Worm (Caenorhabditis elegans): Measurements from ENCODE around the gene F31E8.4.

The F31E8.4 gene

DNA sequence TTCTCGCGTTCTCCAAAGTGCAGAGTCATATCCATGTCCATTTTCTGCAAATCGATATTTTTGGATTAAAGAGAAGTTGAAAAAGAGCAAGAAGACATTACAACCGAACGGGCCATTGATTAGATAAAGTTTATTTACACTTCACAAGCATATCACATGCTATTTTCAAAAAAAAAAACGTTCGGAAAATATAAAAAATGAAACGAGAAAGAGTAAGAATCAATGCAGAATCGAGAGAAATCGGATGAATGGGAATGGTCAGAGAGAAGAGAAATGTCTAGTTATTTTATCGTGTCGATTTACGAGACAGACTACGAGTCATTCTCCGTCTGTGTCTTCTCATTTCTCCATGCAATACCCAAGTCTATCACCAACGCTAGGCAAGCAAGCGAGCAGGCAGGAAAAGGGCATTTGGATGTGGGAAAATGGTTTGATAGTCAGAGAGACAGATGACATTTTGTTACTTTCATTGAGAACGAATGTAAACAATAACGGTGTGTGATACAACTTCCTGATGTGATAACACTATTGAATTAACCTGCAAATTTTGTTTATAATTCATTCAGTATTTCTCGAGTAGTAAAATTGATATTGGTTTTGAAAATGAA lies at the start of gene F31E8.4:
Gene F31E8.4 (minus strand): TSS at position 51 of the 608 bp plus-strand sequence.
- TF ChIP-seq elt-2 (tag; optimal IDR thresholded peaks at IDR 0.05) = peak; percentile 52
- peak; percentile 13 for TF ChIP-seq ref-2 (tag; optimal IDR thresholded peaks at IDR 0.05)
- TF ChIP-seq nhr-232 (tag; optimal IDR thresholded peaks at IDR 0.05) = no peak
- no peak for TF ChIP-seq pax-1 (tag; optimal IDR thresholded peaks at IDR 0.05)
- TF ChIP-seq ama-1 (optimal IDR thresholded peaks at IDR 0.05) = no peak

DNA sequence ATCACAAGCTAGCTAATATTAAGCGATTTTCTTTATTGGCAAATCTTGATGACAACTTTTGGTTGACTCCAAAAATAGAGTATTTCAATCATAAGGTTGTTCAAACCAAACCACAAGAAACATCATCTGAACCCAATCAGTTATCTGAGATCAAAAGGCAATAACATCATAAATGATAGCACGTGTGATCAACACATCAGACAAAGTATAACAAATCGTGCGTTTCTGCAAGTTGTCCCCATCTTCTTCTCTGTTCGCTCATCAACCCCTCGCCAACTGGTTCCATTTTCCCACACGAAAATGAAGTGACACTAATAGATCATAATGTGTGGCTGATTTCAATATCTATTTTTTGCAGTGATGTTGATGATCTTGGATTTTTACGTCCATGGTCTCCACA lies 49.4 kb upstream of the F31E8.4 start:
- TF ChIP-seq unc-3 (GFP tag; conservative IDR thresholded peaks at IDR 0.05) = no peak
- no peak for TF ChIP-seq unc-3 (tag; optimal IDR thresholded peaks at IDR 0.05)
- TF ChIP-seq ceh-30 (tag; optimal IDR thresholded peaks at IDR 0.05) = no peak
- no peak for TF ChIP-seq nhr-232 (tag; optimal IDR thresholded peaks at IDR 0.05)
- no peak for TF ChIP-seq ztf-16 (tag; optimal IDR thresholded peaks at IDR 0.05)
- no peak for TF ChIP-seq lim-6 (tag; optimal IDR thresholded peaks at IDR 0.05)
- no peak for TF ChIP-seq fkh-10 (GFP tag; optimal IDR thresholded peaks at IDR 0.05)
- TF ChIP-seq sox-4 (tag; optimal IDR thresholded peaks at IDR 0.05) = no peak
- TF ChIP-seq ref-2 (tag; optimal IDR thresholded peaks at IDR 0.05) = no peak
- no peak for TF ChIP-seq che-1 (tag; optimal IDR thresholded peaks at IDR 0.05)
- TF ChIP-seq npax-4 (tag; optimal IDR thresholded peaks at IDR 0.05) = no peak
- TF ChIP-seq sox-2 (GFP tag; IDR thresholded peaks at IDR 0.05) = no peak
- TF ChIP-seq ets-4 (tag; optimal IDR thresholded peaks at IDR 0.05) = no peak
- TF ChIP-seq ceh-24 (tag; optimal IDR thresholded peaks at IDR 0.05) = no peak

- TF ChIP-seq unc-42 (tag; optimal IDR thresholded peaks at IDR 0.05) (peak; percentile 40), ceh-34 (tag; optimal IDR thresholded peaks at IDR 0.05) (no peak), C08G9.2 (tag; optimal IDR thresholded peaks at IDR 0.05) (no peak), ceh-31 (tag; optimal IDR thresholded peaks at IDR 0.05) (no peak), ets-4 (tag; optimal IDR thresholded peaks at IDR 0.05) (no peak), odd-2 (tag; optimal IDR thresholded peaks at IDR 0.05) (peak; percentile 5), nfya-1 (tag; optimal IDR thresholded peaks at IDR 0.05) (peak; percentile 2), ama-1 (optimal IDR thresholded peaks at IDR 0.05) (peak; percentile 78), unc-55 (GFP tag; optimal IDR thresholded peaks at IDR 0.05) (peak; percentile 8), pag-3 (tag; optimal IDR thresholded peaks at IDR 0.05; ENCODE audit: borderline replicate concordance) (no peak), ceh-45 (GFP tag; IDR thresholded peaks at IDR 0.05) (no peak), ceh-6 (GFP tag; optimal IDR thresholded peaks at IDR 0.05) (no peak), pha-2 (tag; optimal IDR thresholded peaks at IDR 0.05) (no peak), hlh-15 (tag; optimal IDR thresholded peaks at IDR 0.05) (no peak)
Measured at ce11 chrII:6847917-6848379, 48.0 kb upstream of the F31E8.4 start, which contains the start of gene tbc-6. tbc-6 (plus strand) TSS chrII:6848124.

DNA sequence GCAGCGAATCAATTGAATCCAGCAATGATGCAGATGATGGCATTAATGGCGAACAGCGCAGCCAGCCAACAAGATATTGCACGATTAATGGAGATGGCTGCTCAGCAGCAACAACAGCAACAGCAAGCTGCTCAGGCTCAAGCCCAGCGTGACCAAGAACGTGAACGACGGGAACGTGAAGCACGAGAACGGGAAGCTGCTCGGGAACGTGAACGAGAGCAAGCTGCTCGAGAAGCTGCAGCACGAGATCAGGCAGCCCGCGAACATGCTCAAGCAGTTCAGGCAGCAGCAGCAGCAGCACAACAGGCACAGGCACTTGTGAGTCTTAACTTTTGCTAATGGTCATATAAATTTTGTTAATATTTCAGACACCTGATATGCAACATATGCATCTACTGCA lies 46.8 kb upstream of the F31E8.4 start:
- TF ChIP-seq ref-2 (tag; optimal IDR thresholded peaks at IDR 0.05) = peak; percentile 15
- TF ChIP-seq pha-4 (tag; optimal IDR thresholded peaks at IDR 0.05) = no peak
- no peak for TF ChIP-seq npax-4 (tag; optimal IDR thresholded peaks at IDR 0.05)
- TF ChIP-seq tbx-2 (tag; optimal IDR thresholded peaks at IDR 0.05) = peak; percentile 29
- TF ChIP-seq ceh-6 (GFP tag; optimal IDR thresholded peaks at IDR 0.05) = peak; percentile 50
- no peak for TF ChIP-seq ahr-1 (tag; optimal IDR thresholded peaks at IDR 0.05)
- TF ChIP-seq unc-42 (tag; optimal IDR thresholded peaks at IDR 0.05) = peak; percentile 5

DNA sequence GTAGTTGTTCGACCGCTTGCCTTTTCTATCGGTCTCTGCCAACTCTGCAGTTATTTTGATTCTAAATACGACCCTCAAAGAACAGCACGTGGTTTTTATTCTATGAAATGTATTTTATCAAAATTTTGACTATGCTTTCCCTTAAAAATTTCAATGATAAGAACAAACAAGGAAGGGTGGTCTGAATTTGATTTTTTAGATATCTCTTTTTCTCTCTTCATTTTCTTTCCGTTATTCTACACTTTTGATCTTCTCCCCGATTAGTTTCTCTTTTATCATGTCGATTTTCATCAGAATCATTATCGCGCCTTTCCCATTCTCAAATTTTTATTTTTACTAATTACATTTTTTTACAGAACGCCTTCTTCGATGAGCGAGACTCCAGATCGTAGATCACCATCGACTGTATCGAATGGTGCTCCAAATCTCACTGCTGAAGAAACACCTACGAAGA lies 45.1 kb upstream of the F31E8.4 start:
- no peak for TF ChIP-seq ahr-1 (tag; optimal IDR thresholded peaks at IDR 0.05)
- no peak for TF ChIP-seq hlh-15 (tag; optimal IDR thresholded peaks at IDR 0.05)
- no peak for TF ChIP-seq pha-4 (tag; optimal IDR thresholded peaks at IDR 0.05)
- no peak for TF ChIP-seq pqm-1 (tag; optimal IDR thresholded peaks at IDR 0.05)
- no peak for TF ChIP-seq ttx-3 (tag; optimal IDR thresholded peaks at IDR 0.05)
- no peak for TF ChIP-seq ets-4 (tag; optimal IDR thresholded peaks at IDR 0.05)
- TF ChIP-seq ztf-16 (tag; optimal IDR thresholded peaks at IDR 0.05) = no peak
- no peak for TF ChIP-seq unc-86 (tag; optimal IDR thresholded peaks at IDR 0.05)
